Worm (Caenorhabditis elegans) whole organism, L4 larva: Measurements from ENCODE around the gene nipa-1.
A peak's percentile ranks its signal among the peaks of the same experiment; 100 is the strongest.

Experiments used
- F10B5.3 ChIP-seq: sonication (generic microtip); optimal IDR thresholded peaks from 2 replicates; lab custom pipeline; 2016; ENCODE audit warnings: mild to moderate bottlenecking, missing genetic modification characterization, missing compliant biosample characterization
- F37D6.2 ChIP-seq: sonication (generic microtip); optimal IDR thresholded peaks from 2 replicates; lab custom pipeline; 2016; ENCODE audit warnings: mild to moderate bottlenecking, missing genetic modification characterization, missing compliant biosample characterization
- T20F7.1 ChIP-seq: fragments of 200-800 bp; sonication (Bioruptor generic); optimal IDR thresholded peaks from 2 replicates; lab custom pipeline; 2018; ENCODE audit warnings: mild to moderate bottlenecking, missing genetic modification characterization, missing compliant biosample characterization
- Y105C5A.15 ChIP-seq: fragments of 200-800 bp; sonication (Bioruptor generic); IDR thresholded peaks from 2 replicates; pipeline ENCODE4 v1.3.6; 2022; ENCODE audit warnings: missing genetic modification characterization, missing compliant biosample characterization
- Y75B8A.6 ChIP-seq: fragments of 200-800 bp; sonication (Bioruptor generic); IDR thresholded peaks from 2 replicates; pipeline ENCODE4 v1.3.6; 2022; ENCODE audit warnings: missing genetic modification reagents, missing genetic modification characterization, missing compliant biosample characterization
- ZK337.2 ChIP-seq: fragments of 200-800 bp; sonication (Bioruptor generic); IDR thresholded peaks from 2 replicates; pipeline ENCODE4 v1.3.6; 2022; ENCODE audit warnings: missing genetic modification reagents, missing genetic modification characterization, missing compliant biosample characterization
- ZK546.5 ChIP-seq, 2 experiments: sonication (generic microtip); optimal IDR thresholded peaks; 2 replicates each; lab custom pipeline; 2017; ENCODE audit warnings: missing biosample characterization in 2 of 2, missing genetic modification characterization in 2 of 2
- aha-1 ChIP-seq: fragments of 150-350 bp; peaks from one replicate; lab custom pipeline; 2014; ENCODE audit warnings: missing biosample characterization, missing genetic modification characterization
- aly-2 ChIP-seq: sonication (generic microtip); optimal IDR thresholded peaks from 2 replicates; lab custom pipeline; 2018; ENCODE audit warnings: missing biosample characterization, missing genetic modification characterization
- ama-1 ChIP-seq: fragments of 150-350 bp; optimal IDR thresholded peaks from 2 replicates; lab custom pipeline; 2014; ENCODE audit warnings: inconsistent platforms, mixed read lengths
- arid-1 ChIP-seq: fragments of 200-800 bp; sonication (Bioruptor generic); conservative IDR thresholded peaks from 2 replicates; pipeline ENCODE4 v1.3.6; 2022; ENCODE audit warnings: missing genetic modification reagents, missing genetic modification characterization, missing compliant biosample characterization
- ceh-20 ChIP-seq: fragments of 200-800 bp; sonication (Bioruptor generic); IDR thresholded peaks from 2 replicates; pipeline ENCODE4 v1.3.6; 2022; ENCODE audit warnings: missing genetic modification reagents, missing genetic modification characterization, missing compliant biosample characterization
- ceh-32 ChIP-seq: sonication (generic microtip); optimal IDR thresholded peaks from 2 replicates; lab custom pipeline; 2016; ENCODE audit warnings: mild to moderate bottlenecking, missing genetic modification characterization, missing compliant biosample characterization; ENCODE audit not compliant: poor library complexity
- ceh-44 ChIP-seq: fragments of 200-800 bp; sonication (Bioruptor generic); IDR thresholded peaks from 2 replicates; pipeline ENCODE4 v1.3.6; 2022; ENCODE audit warnings: missing genetic modification reagents, missing genetic modification characterization, missing compliant biosample characterization
- ceh-82 ChIP-seq: sonication (generic microtip); optimal IDR thresholded peaks from 2 replicates; lab custom pipeline; 2017; ENCODE audit warnings: missing biosample characterization, missing genetic modification characterization
- cey-2 ChIP-seq: sonication (generic microtip); optimal IDR thresholded peaks from 3 replicates; lab custom pipeline; 2017; ENCODE audit warnings: missing genetic modification characterization, mild to moderate bottlenecking, missing compliant biosample characterization, antibody characterized with exemption, borderline replicate concordance; ENCODE audit not compliant: insufficient read depth
- daf-8 ChIP-seq: fragments of 200-800 bp; sonication (Bioruptor generic); IDR thresholded peaks from 2 replicates; pipeline ENCODE4 v1.3.6; 2022; ENCODE audit warnings: missing genetic modification characterization, missing compliant biosample characterization
- dmd-8 ChIP-seq: fragments of 200-800 bp; sonication (Bioruptor generic); IDR thresholded peaks from 2 replicates; pipeline ENCODE4 v1.3.6; 2022; ENCODE audit warnings: missing genetic modification characterization, missing compliant biosample characterization
- dmd-9 ChIP-seq: fragments of 200-800 bp; sonication (Bioruptor generic); IDR thresholded peaks from 2 replicates; pipeline ENCODE4 v1.3.6; 2022; ENCODE audit warnings: missing genetic modification reagents, missing genetic modification characterization, missing compliant biosample characterization
- duxl-1 ChIP-seq: sonication (generic microtip); optimal IDR thresholded peaks from 2 replicates; lab custom pipeline; 2016; ENCODE audit warnings: mild to moderate bottlenecking, missing genetic modification characterization, moderate library complexity, missing compliant biosample characterization; ENCODE audit not compliant: poor library complexity
- fos-1 ChIP-seq: fragments of 150-350 bp; optimal IDR thresholded peaks from 2 replicates; lab custom pipeline; 2014; ENCODE audit warnings: missing biosample characterization, missing genetic modification characterization
- gei-8 ChIP-seq: fragments of 200-800 bp; sonication (Bioruptor generic); optimal IDR thresholded peaks from 2 replicates; lab custom pipeline; 2018; ENCODE audit warnings: mild to moderate bottlenecking, missing genetic modification characterization, missing compliant biosample characterization
- hif-1 ChIP-seq, 2 experiments: sonication (generic microtip); optimal IDR thresholded peaks; 2 replicates each; lab custom pipeline; 2016 to 2017; ENCODE audit warnings: missing compliant biosample characterization in 2 of 2, missing genetic modification characterization in 2 of 2, missing genetic modification reagents in 2 of 2, missing genotype in 2 of 2, mild to moderate bottlenecking in 1 of 2
- hlh-11 ChIP-seq: fragments of 200-800 bp; sonication (Bioruptor generic); optimal IDR thresholded peaks from 2 replicates; lab custom pipeline; 2018; ENCODE audit warnings: mild to moderate bottlenecking, missing genetic modification characterization, missing compliant biosample characterization
- hmg-1.1 ChIP-seq: fragments of 200-800 bp; sonication (Bioruptor generic); IDR thresholded peaks from 2 replicates; pipeline ENCODE4 v1.3.6; 2022; ENCODE audit warnings: missing genetic modification reagents, missing genetic modification characterization, missing compliant biosample characterization
- jun-1 ChIP-seq: fragments of 150-350 bp; optimal IDR thresholded peaks from 2 replicates; lab custom pipeline; 2014; ENCODE audit warnings: missing biosample characterization, missing genetic modification reagents, missing genetic modification characterization
- lim-7 ChIP-seq: fragments of 200-800 bp; sonication (Bioruptor generic); IDR thresholded peaks from 2 replicates; pipeline ENCODE4 v1.3.6; 2022; ENCODE audit warnings: missing genetic modification characterization, missing compliant biosample characterization
- lin-38 ChIP-seq: fragments of 200-800 bp; sonication (Bioruptor generic); IDR thresholded peaks from 2 replicates; pipeline ENCODE4 v1.3.6; 2022; ENCODE audit warnings: missing genetic modification reagents, missing genetic modification characterization, missing compliant biosample characterization
- lin-39 ChIP-seq: fragments of 150-350 bp; optimal IDR thresholded peaks from 2 replicates; lab custom pipeline; 2014; ENCODE audit warnings: missing biosample characterization, missing genetic modification reagents, missing genetic modification characterization
- mdl-1 ChIP-seq, 2 experiments: fragments of 150-350 bp in 1 of 2; sonication (generic microtip) in 1 of 2; optimal IDR thresholded peaks; 2 replicates each; lab custom pipeline; 2014 to 2017; ENCODE audit warnings: missing biosample characterization in 2 of 2, missing genetic modification characterization in 2 of 2
- mdt-29 ChIP-seq: fragments of 200-800 bp; sonication (Bioruptor generic); IDR thresholded peaks from 2 replicates; pipeline ENCODE4 v1.3.6; 2022; ENCODE audit warnings: missing genetic modification reagents, missing genetic modification characterization, missing compliant biosample characterization
- mep-1 ChIP-seq: fragments of 150-350 bp; sonication (generic microtip); optimal IDR thresholded peaks from 3 replicates; lab custom pipeline; 2014; ENCODE audit warnings: missing biosample characterization, missing genetic modification characterization
- nhr-10 ChIP-seq: fragments of 150-350 bp; optimal IDR thresholded peaks from 2 replicates; lab custom pipeline; 2014; ENCODE audit warnings: missing biosample characterization, missing genetic modification characterization
- nhr-111 ChIP-seq: fragments of 200-800 bp; sonication (Bioruptor generic); optimal IDR thresholded peaks from 2 replicates; lab custom pipeline; 2018; ENCODE audit warnings: mild to moderate bottlenecking, missing genetic modification characterization, missing compliant biosample characterization
- nhr-25 ChIP-seq: sonication (generic microtip); optimal IDR thresholded peaks from 2 replicates; lab custom pipeline; 2017; ENCODE audit warnings: missing genetic modification characterization, mild to moderate bottlenecking, missing compliant biosample characterization, antibody characterized with exemption, moderate library complexity, borderline replicate concordance; ENCODE audit not compliant: insufficient read depth
- nhr-28 ChIP-seq: fragments of 150-350 bp; optimal IDR thresholded peaks from 2 replicates; lab custom pipeline; 2014; ENCODE audit warnings: missing biosample characterization, missing genetic modification characterization
- nhr-42 ChIP-seq: fragments of 200-800 bp; sonication (Bioruptor generic); IDR thresholded peaks from 2 replicates; pipeline ENCODE4 v1.3.6; 2022; ENCODE audit warnings: missing genetic modification characterization, missing compliant biosample characterization
- nhr-6 ChIP-seq: fragments of 150-350 bp; optimal IDR thresholded peaks from 2 replicates; lab custom pipeline; 2014; ENCODE audit warnings: missing biosample characterization, missing genetic modification characterization
- nhr-76 ChIP-seq: fragments of 150-350 bp; optimal IDR thresholded peaks from 2 replicates; lab custom pipeline; 2014; ENCODE audit warnings: missing biosample characterization, missing genetic modification characterization
- sdz-12 ChIP-seq: fragments of 200-800 bp; sonication (Bioruptor generic); optimal IDR thresholded peaks from 2 replicates; lab custom pipeline; 2018; ENCODE audit warnings: mild to moderate bottlenecking, missing genetic modification characterization, missing compliant biosample characterization
- spr-3 ChIP-seq: fragments of 200-800 bp; sonication (Bioruptor generic); optimal IDR thresholded peaks from 2 replicates; lab custom pipeline; 2018; ENCODE audit warnings: mild to moderate bottlenecking, missing genetic modification characterization, missing compliant biosample characterization
- tag-97 ChIP-seq: fragments of 200-800 bp; sonication (Bioruptor generic); IDR thresholded peaks from 2 replicates; pipeline ENCODE4 v1.3.6; 2022; ENCODE audit warnings: missing genetic modification characterization, missing compliant biosample characterization
- tra-1 ChIP-seq: fragments of 200-800 bp; sonication (Bioruptor generic); IDR thresholded peaks from 2 replicates; pipeline ENCODE4 v1.3.6; 2022; ENCODE audit warnings: missing genetic modification reagents, missing genetic modification characterization, missing compliant biosample characterization
- unc-130 ChIP-seq: sonication (generic microtip); optimal IDR thresholded peaks from 2 replicates; lab custom pipeline; 2016; ENCODE audit warnings: missing genetic modification reagents, missing genetic modification characterization, missing compliant biosample characterization
- vab-7 ChIP-seq: fragments of 200-800 bp; sonication (Bioruptor generic); IDR thresholded peaks from 2 replicates; pipeline ENCODE4 v1.3.6; 2022; ENCODE audit warnings: missing genetic modification reagents, missing genetic modification characterization, missing compliant biosample characterization
- zfp-2 ChIP-seq: sonication (generic microtip); optimal IDR thresholded peaks from 2 replicates; lab custom pipeline; 2016; ENCODE audit warnings: mild to moderate bottlenecking, missing genetic modification characterization, missing compliant biosample characterization
- zfp-3 ChIP-seq: fragments of 200-800 bp; sonication (Bioruptor generic); conservative IDR thresholded peaks from 2 replicates; pipeline ENCODE4 v1.3.6; 2022; ENCODE audit warnings: missing genetic modification reagents, missing genetic modification characterization, missing compliant biosample characterization
- zip-2 ChIP-seq: fragments of 150-350 bp; optimal IDR thresholded peaks from 2 replicates; lab custom pipeline; 2014; ENCODE audit warnings: missing biosample characterization, missing genetic modification characterization
- ztf-11 ChIP-seq: fragments of 150-350 bp; optimal IDR thresholded peaks from 2 replicates; lab custom pipeline; 2014; ENCODE audit warnings: missing biosample characterization, missing genetic modification characterization

nipa-1 gene

ce11 chrIII:3065876-3066509 lies 60.9 kb downstream of the nipa-1 start (continued):
- TF ChIP-seq dmd-9 (GFP tag; lab: Robert Waterston, UW) (no peak), T20F7.1 (no peak), nhr-25 (peak; percentile 39), jun-1 (tag; lab: Kevin White, UChicago) (peak; percentile 13), spr-3 (GFP tag; lab: Kevin White, UChicago) (no peak), cey-2 (tag; lab: Kevin White, UChicago) (no peak), fos-1 (tag; lab: Kevin White, UChicago) (no peak), mdt-29 (no peak), F10B5.3 (tag; lab: Kevin White, UChicago) (no peak), ceh-20 (GFP tag; lab: Robert Waterston, UW) (peak; percentile 30; the same call in 1 of the 2 replicates), vab-7 (no peak), aly-2 (tag; lab: Kevin White, UChicago) (no peak), arid-1 (no peak), zfp-2 (no peak), ZK546.5 (tag; optimal IDR thresholded peaks at IDR 0.05; lab: Kevin White, UChicago) (no peak), ceh-82 (tag; lab: Kevin White, UChicago) (no peak), ZK337.2 (GFP tag; lab: Robert Waterston, UW) (no peak), nhr-76 (tag; lab: Kevin White, UChicago) (no peak), ceh-32 (tag; lab: Kevin White, UChicago) (no peak), mep-1 (peak; percentile 72), lin-38 (GFP tag; lab: Robert Waterston, UW) (peak; percentile 54), F37D6.2 (tag; lab: Kevin White, UChicago) (no peak), Y75B8A.6 (no peak), unc-130 (GFP tag; lab: Kevin White, UChicago) (no peak), hmg-1.1 (GFP tag; lab: Robert Waterston, UW) (peak; percentile 24; the same call in 1 of the 2 replicates), hif-1 (tag; optimal IDR thresholded peaks at IDR 0.05; lab: Kevin White, UChicago) (peak in 1 of 2 experiments; percentile 16), aha-1 (tag; lab: Kevin White, UChicago) (peak; percentile 22), ztf-11 (tag; lab: Kevin White, UChicago) (no peak), lin-39 (tag; lab: Kevin White, UChicago) (no peak), hlh-11 (tag; lab: Kevin White, UChicago) (peak; percentile 79), lim-7 (GFP tag; lab: Robert Waterston, UW) (no peak), gei-8 (no peak), mdl-1 (tag; optimal IDR thresholded peaks at IDR 0.05; lab: Kevin White, UChicago) (peak in 1 of 2 experiments; percentile 22), tra-1 (GFP tag; lab: Robert Waterston, UW) (peak; percentile 48; the same call in 1 of the 2 replicates), nhr-42 (GFP tag; lab: Robert Waterston, UW) (no peak), nhr-10 (tag; lab: Kevin White, UChicago) (no peak), ama-1 (lab: Kevin White, UChicago) (no peak), nhr-28 (tag; lab: Kevin White, UChicago) (peak; percentile 52), zip-2 (tag; lab: Kevin White, UChicago) (no peak), dmd-8 (GFP tag; lab: Robert Waterston, UW) (no peak; the same call in 1 of the 2 replicates), sdz-12 (GFP tag; lab: Kevin White, UChicago) (no peak), tag-97 (GFP tag; lab: Robert Waterston, UW) (no peak), duxl-1 (tag; lab: Kevin White, UChicago) (no peak), daf-8 (GFP tag; lab: Robert Waterston, UW) (no peak), Y105C5A.15 (GFP tag; lab: Robert Waterston, UW) (no peak), ceh-44 (GFP tag; lab: Robert Waterston, UW) (no peak), nhr-111 (no peak), nhr-6 (tag; lab: Kevin White, UChicago) (peak; percentile 22), zfp-3 (GFP tag; lab: Robert Waterston, UW) (no peak)
- TF ChIP-seq, all 104 proteins: peak for 29
